Fruit fly (Drosophila melanogaster) whole organism, embryonic: ENCODE results near the gene Neto.

Source experiments
- Atf-2 ChIP-seq: fragments of 200-800 bp; sonication (Bioruptor generic); optimal IDR thresholded peaks from 2 replicates; lab custom pipeline; 2016; ENCODE audit warnings: missing biosample characterization, missing genetic modification characterization
- Bdp1 ChIP-seq: fragments of 200-800 bp; sonication (Bioruptor generic); optimal IDR thresholded peaks from 3 replicates; lab custom pipeline; 2016; ENCODE audit warnings: missing biosample characterization, missing genetic modification characterization
- CG10431 ChIP-seq: fragments of 200-800 bp; sonication (Bioruptor generic); optimal IDR thresholded peaks from 3 replicates; lab custom pipeline; 2018; ENCODE audit warnings: missing biosample characterization, mild to moderate bottlenecking, missing genetic modification characterization
- CG11504 ChIP-seq: fragments of 200-800 bp; sonication (Bioruptor generic); optimal IDR thresholded peaks from 3 replicates; lab custom pipeline; 2019; ENCODE audit warnings: missing biosample characterization, mild to moderate bottlenecking, missing genetic modification characterization, moderate library complexity
- CG12155 ChIP-seq: fragments of 200-800 bp; sonication (Bioruptor generic); optimal IDR thresholded peaks from 3 replicates; lab custom pipeline; 2016; ENCODE audit warnings: missing biosample characterization, missing genetic modification characterization
- CG12219 ChIP-seq: fragments of 200-800 bp; sonication (Bioruptor generic); optimal IDR thresholded peaks from 3 replicates; lab custom pipeline; 2018; ENCODE audit warnings: missing biosample characterization, mild to moderate bottlenecking, missing genetic modification characterization
- CG12391 ChIP-seq: fragments of 200-800 bp; sonication (Bioruptor generic); optimal IDR thresholded peaks from 3 replicates; lab custom pipeline; 2018; ENCODE audit warnings: missing biosample characterization, mild to moderate bottlenecking, missing genetic modification characterization, moderate library complexity
- CG14667 ChIP-seq: fragments of 200-800 bp; sonication (Bioruptor generic); IDR thresholded peaks from 2 replicates; pipeline ENCODE4 v1.3.6; 2022; ENCODE audit warnings: missing biosample characterization, missing genetic modification characterization
- CG17359 ChIP-seq: fragments of 200-800 bp; sonication (Bioruptor generic); optimal IDR thresholded peaks from 3 replicates; lab custom pipeline; 2018; ENCODE audit warnings: missing biosample characterization, mild to moderate bottlenecking, missing genetic modification characterization, moderate library complexity
- CG5180 ChIP-seq: fragments of 200-800 bp; sonication (Bioruptor generic); optimal IDR thresholded peaks from 3 replicates; lab custom pipeline; 2017; ENCODE audit warnings: missing biosample characterization, missing genetic modification characterization, mild to moderate bottlenecking, moderate library complexity, missing genetic modification reagents
- CG6813 ChIP-seq: fragments of 200-800 bp; sonication (Bioruptor generic); optimal IDR thresholded peaks from 2 replicates; lab custom pipeline; 2017; ENCODE audit warnings: missing biosample characterization, missing genetic modification characterization, mild to moderate bottlenecking, moderate library complexity, missing genetic modification reagents
- CG7372 ChIP-seq: fragments of 200-800 bp; sonication (Bioruptor generic); IDR thresholded peaks from 2 replicates; pipeline ENCODE4 v1.3.6; 2022; ENCODE audit warnings: missing biosample characterization, missing genetic modification characterization
- CG7839 ChIP-seq: fragments of 200-800 bp; sonication (Bioruptor generic); optimal IDR thresholded peaks from 3 replicates; lab custom pipeline; 2018; ENCODE audit warnings: missing biosample characterization, mild to moderate bottlenecking, missing genetic modification characterization, moderate library complexity
- CTCF ChIP-seq: fragments of 200-800 bp; sonication (Bioruptor generic); optimal IDR thresholded peaks from 2 replicates; lab custom pipeline; 2017; ENCODE audit warnings: missing biosample characterization, mild to moderate bottlenecking, missing genetic modification characterization, moderate library complexity
- Chrac-16 ChIP-seq: fragments of 200-800 bp; sonication (Bioruptor generic); optimal IDR thresholded peaks from 3 replicates; lab custom pipeline; 2016; ENCODE audit warnings: missing biosample characterization, missing genetic modification characterization
- Doc2 ChIP-seq: fragments of 200-800 bp; sonication (Bioruptor generic); IDR thresholded peaks from 2 replicates; pipeline ENCODE4 v1.3.6; 2022; ENCODE audit warnings: missing biosample characterization, missing genetic modification characterization
- E2f1 ChIP-seq: fragments of 200-800 bp; sonication (Bioruptor generic); IDR thresholded peaks from 2 replicates; pipeline ENCODE4 v1.3.6; 2022; ENCODE audit warnings: missing biosample characterization, missing genetic modification characterization
- Eip74EF ChIP-seq, 2 experiments: fragments of 200-800 bp in 1 of 2; fragments of >200 bp in 1 of 2; sonication (Bioruptor generic) in 1 of 2; optimal IDR thresholded peaks; 2 replicates each; lab custom pipeline; 2017 to 2019; ENCODE audit warnings: missing biosample characterization in 2 of 2, missing genetic modification characterization in 2 of 2, mild to moderate bottlenecking in 1 of 2, moderate library complexity in 1 of 2
- Fer2 ChIP-seq: fragments of 200-800 bp; sonication (Bioruptor generic); optimal IDR thresholded peaks from 2 replicates; lab custom pipeline; 2018; ENCODE audit warnings: missing biosample characterization, mild to moderate bottlenecking, missing genetic modification characterization, moderate library complexity
- Hand ChIP-seq: fragments of 200-800 bp; sonication (Bioruptor generic); optimal IDR thresholded peaks from 2 replicates; lab custom pipeline; 2017; ENCODE audit warnings: mild to moderate bottlenecking, missing biosample characterization, missing genetic modification reagents, missing genetic modification characterization
- HmgD ChIP-seq: fragments of 200-800 bp; sonication (Bioruptor generic); optimal IDR thresholded peaks from 3 replicates; lab custom pipeline; 2016; ENCODE audit warnings: missing biosample characterization, missing genetic modification characterization
- Hr39 ChIP-seq: fragments of >200 bp; optimal IDR thresholded peaks from 2 replicates; lab custom pipeline; 2017
- NC2β ChIP-seq: fragments of 200-800 bp; sonication (Bioruptor generic); optimal IDR thresholded peaks from 2 replicates; lab custom pipeline; 2016; ENCODE audit warnings: missing biosample characterization, missing genetic modification characterization
- Sox102F ChIP-seq: fragments of 200-800 bp; sonication (Bioruptor generic); optimal IDR thresholded peaks from 2 replicates; lab custom pipeline; 2018; ENCODE audit warnings: missing biosample characterization, mild to moderate bottlenecking, missing genetic modification characterization, moderate library complexity
- Sry-δ ChIP-seq: fragments of 200-800 bp; sonication (Bioruptor generic); optimal IDR thresholded peaks from 2 replicates; lab custom pipeline; 2016; ENCODE audit warnings: missing biosample characterization, missing genetic modification characterization
- Taf1 ChIP-seq: fragments of 200-800 bp; sonication (Bioruptor generic); IDR thresholded peaks from 2 replicates; pipeline ENCODE4 v1.3.6; 2022; ENCODE audit warnings: missing biosample characterization, missing genetic modification characterization
- ara ChIP-seq: fragments of 200-800 bp; sonication (Bioruptor generic); IDR thresholded peaks from 2 replicates; pipeline ENCODE4 v1.3.6; 2022; ENCODE audit warnings: missing biosample characterization, missing genetic modification characterization
- chif ChIP-seq, 2 experiments: fragments of 200-800 bp; sonication (Bioruptor generic); optimal IDR thresholded peaks; 3 replicates each; lab custom pipeline; 2016; ENCODE audit warnings: missing biosample characterization in 2 of 2, missing genetic modification characterization in 2 of 2
- chn ChIP-seq: fragments of 200-800 bp; sonication (Bioruptor generic); optimal IDR thresholded peaks from 2 replicates; lab custom pipeline; 2016; ENCODE audit warnings: missing biosample characterization, missing genetic modification characterization
- dm ChIP-seq: fragments of 200-800 bp; sonication (Bioruptor generic); optimal IDR thresholded peaks from 3 replicates; lab custom pipeline; 2016; ENCODE audit warnings: missing biosample characterization, missing genetic modification characterization
- dysf ChIP-seq: fragments of 200-800 bp; sonication (Bioruptor generic); IDR thresholded peaks from 3 replicates; pipeline ENCODE4 v1.3.6; 2022; ENCODE audit warnings: missing biosample characterization, missing genetic modification characterization
- ftz-f1 ChIP-seq: fragments of 200-800 bp; sonication (Bioruptor generic); optimal IDR thresholded peaks from 2 replicates; lab custom pipeline; 2016; ENCODE audit warnings: missing biosample characterization, missing genetic modification characterization
- fu2 ChIP-seq: fragments of 200-800 bp; sonication (Bioruptor generic); optimal IDR thresholded peaks from 2 replicates; lab custom pipeline; 2016; ENCODE audit warnings: missing biosample characterization, missing genetic modification characterization
- grn ChIP-seq: fragments of 200-800 bp; sonication (Bioruptor generic); optimal IDR thresholded peaks from 3 replicates; lab custom pipeline; 2017; ENCODE audit warnings: missing biosample characterization, missing genetic modification characterization
- lmd ChIP-seq: fragments of 200-800 bp; sonication (Bioruptor generic); IDR thresholded peaks from 2 replicates; pipeline ENCODE4 v1.3.6; 2022; ENCODE audit warnings: missing biosample characterization, missing genetic modification characterization
- lov ChIP-seq, 2 experiments: fragments of 200-800 bp in 1 of 2; fragments of >200 bp in 1 of 2; sonication (Bioruptor generic) in 1 of 2; IDR thresholded peaks in 1 of 2; optimal IDR thresholded peaks in 1 of 2; 2 replicates in 1 of 2; 3 replicates in 1 of 2; pipeline versions ENCODE4 v1.3.6 to Lab custom; 2017 to 2022; ENCODE audit warnings: missing biosample characterization in 1 of 2, missing genetic modification characterization in 1 of 2
- mld ChIP-seq: fragments of 200-800 bp; sonication (Bioruptor generic); IDR thresholded peaks from 3 replicates; pipeline ENCODE4 v1.3.6; 2022; ENCODE audit warnings: missing biosample characterization, missing genetic modification characterization; ENCODE audit not compliant: partially characterized antibody
- nerfin-1 ChIP-seq: fragments of 200-800 bp; sonication (Bioruptor generic); optimal IDR thresholded peaks from 3 replicates; lab custom pipeline; 2019; ENCODE audit warnings: missing biosample characterization, mild to moderate bottlenecking, missing genetic modification characterization, moderate library complexity
- nmo ChIP-seq: fragments of 200-800 bp; sonication (Bioruptor generic); optimal IDR thresholded peaks from 2 replicates; lab custom pipeline; 2018; ENCODE audit warnings: missing biosample characterization, mild to moderate bottlenecking, missing genetic modification characterization, moderate library complexity
- nom ChIP-seq: fragments of 200-800 bp; sonication (Bioruptor generic); optimal IDR thresholded peaks from 2 replicates; lab custom pipeline; 2017; ENCODE audit warnings: missing biosample characterization, missing genetic modification characterization, mild to moderate bottlenecking, moderate library complexity, missing genetic modification reagents
- pan ChIP-seq, 4 experiments: fragments of >200 bp in 3 of 4; fragments of 200-800 bp in 1 of 4; sonication (Bioruptor generic) in 1 of 4; optimal IDR thresholded peaks in 3 of 4; IDR thresholded peaks in 1 of 4; 2 replicates each; pipeline versions ENCODE4 v1.3.6 to Lab custom; 2017 to 2022; ENCODE audit warnings: missing biosample characterization in 2 of 4, missing genetic modification characterization in 2 of 4, mixed read lengths in 1 of 4
- scrt ChIP-seq: fragments of 200-800 bp; sonication (Bioruptor generic); optimal IDR thresholded peaks from 2 replicates; lab custom pipeline; 2018; ENCODE audit warnings: missing biosample characterization, mild to moderate bottlenecking, missing genetic modification characterization, moderate library complexity
- sens ChIP-seq: fragments of 200-800 bp; sonication (Bioruptor generic); peaks from one replicate; lab custom pipeline; 2016; ENCODE audit warnings: missing biosample characterization, missing genetic modification characterization
- sens-2 ChIP-seq: fragments of 200-800 bp; sonication (Bioruptor generic); IDR thresholded peaks from 2 replicates; pipeline ENCODE4 v1.3.6; 2022; ENCODE audit warnings: missing biosample characterization, missing genetic modification characterization
- seq ChIP-seq: fragments of 200-800 bp; sonication (Bioruptor generic); IDR thresholded peaks from 2 replicates; pipeline ENCODE4 v1.3.6; 2022; ENCODE audit warnings: missing biosample characterization, missing genetic modification characterization
- sna ChIP-seq: fragments of 200-800 bp; sonication (Bioruptor generic); IDR thresholded peaks from 2 replicates; pipeline ENCODE4 v1.3.6; 2022; ENCODE audit warnings: missing biosample characterization, missing genetic modification characterization; ENCODE audit not compliant: partially characterized antibody
- tgo ChIP-seq: fragments of 200-800 bp; sonication (Bioruptor generic); IDR thresholded peaks from 3 replicates; pipeline ENCODE4 v1.3.6; 2022; ENCODE audit warnings: missing biosample characterization, missing genetic modification characterization
- tx ChIP-seq: fragments of 200-800 bp; sonication (Bioruptor generic); optimal IDR thresholded peaks from 2 replicates; lab custom pipeline; 2016; ENCODE audit warnings: missing biosample characterization, missing genetic modification characterization

Gene Neto

dm6 chrX:13403962-13404830 is 41.5 kb upstream of the Neto start, which contains the start of gene GstT4 (continued):
- TF ChIP-seq nmo (GFP tag; lab: Kevin White, UChicago) (peak; percentile 70), tgo (GFP tag; lab: Robert Waterston, UW) (peak; percentile 44; the same call in 2 of the 3 replicates), pan (optimal IDR thresholded peaks at IDR 0.05; lab: Kevin White, UChicago) (no peak), pan (GFP tag; optimal IDR thresholded peaks at IDR 0.05 in 1 of 2, IDR thresholded peaks at IDR 0.05 in 1 of 2) (peak in 1 of 2 experiments; percentile 35), CG7372 (GFP tag; lab: Robert Waterston, UW) (0 out of 2 replicates have a peak, but pooled peaks have one; percentile 8), CG6813 (GFP tag; lab: Kevin White, UChicago) (peak; percentile 1), CG12219 (GFP tag; lab: Kevin White, UChicago) (no peak), ftz-f1 (GFP tag; lab: Kevin White, UChicago) (no peak), fu2 (GFP tag; lab: Kevin White, UChicago) (peak; percentile 49), Fer2 (tag; lab: Kevin White, UChicago) (no peak), E2f1 (GFP tag; lab: Robert Waterston, UW) (0 out of 2 replicates have a peak, but pooled peaks have one; percentile 13), chif (GFP tag; optimal IDR thresholded peaks at IDR 0.05; lab: Kevin White, UChicago) (peak in 1 of 2 experiments; percentile 13), Sry-δ (peak; percentile 27), CG14667 (no peak), seq (no peak), nom (GFP tag; lab: Kevin White, UChicago) (peak; percentile 99), sna (GFP tag; lab: Robert Waterston, UW) (no peak), Bdp1 (GFP tag; lab: Kevin White, UChicago) (no peak), sens-2 (no peak), Chrac-16 (GFP tag; lab: Kevin White, UChicago) (no peak), lov (optimal IDR thresholded peaks at IDR 0.05; lab: Kevin White, UChicago) (no peak), lov (GFP tag; IDR thresholded peaks at IDR 0.05; lab: Robert Waterston, UW) (no peak), Sox102F (GFP tag; lab: Kevin White, UChicago) (peak; percentile 40), nerfin-1 (tag; lab: Kevin White, UChicago) (peak; percentile 12), lmd (peak; percentile 54), dysf (peak; percentile 59; the same call in 2 of the 3 replicates), NC2β (GFP tag; lab: Kevin White, UChicago) (no peak), sens (GFP tag; lab: Kevin White, UChicago) (peak; percentile 87), mld (GFP tag; lab: Robert Waterston, UW) (no peak), CTCF (no peak), chn (GFP tag; lab: Kevin White, UChicago) (peak; percentile 20), HmgD (GFP tag; lab: Kevin White, UChicago) (peak; percentile 15), CG5180 (no peak), Eip74EF (GFP tag; optimal IDR thresholded peaks at IDR 0.05; lab: Kevin White, UChicago) (no peak), CG12155 (peak; percentile 36), tx (GFP tag; lab: Kevin White, UChicago) (peak; percentile 45), dm (peak; percentile 37), CG11504 (tag; lab: Kevin White, UChicago) (peak; percentile 64), CG7839 (tag; lab: Kevin White, UChicago) (peak; percentile 65), scrt (GFP tag; lab: Kevin White, UChicago) (peak; percentile 1), Hand (GFP tag; lab: Kevin White, UChicago) (no peak), CG12391 (tag; lab: Kevin White, UChicago) (no peak), CG10431 (GFP tag; lab: Kevin White, UChicago) (no peak), ara (GFP tag; lab: Robert Waterston, UW) (no peak), Taf1 (0 out of 2 replicates have a peak, but pooled peaks have one; percentile 18), Doc2 (no peak), Atf-2 (GFP tag; lab: Kevin White, UChicago) (peak; percentile 50), Hr39 (lab: Kevin White, UChicago) (no peak), grn (GFP tag; lab: Kevin White, UChicago) (no peak), CG17359 (tag; lab: Kevin White, UChicago) (peak; percentile 21)
